Fruit fly (Drosophila melanogaster): ENCODE results near the gene mura.

mura gene

dm6 chr3R:9600558-9600959 lies 49.0 kb upstream of the mura start (continued):
- TF ChIP-seq CG13424 (tag; optimal IDR thresholded peaks at IDR 0.05) (peak; percentile 24), bbx (GFP tag; IDR thresholded peaks at IDR 0.05; ENCODE audit: partially characterized antibody) (no peak), otp (GFP tag; IDR thresholded peaks at IDR 0.05) (no peak), gro (GFP tag; optimal IDR thresholded peaks at IDR 0.05) (no peak), chn (GFP tag; optimal IDR thresholded peaks at IDR 0.05) (no peak), ATbp (GFP tag; optimal IDR thresholded peaks at IDR 0.05) (peak; percentile 67), CG10462 (GFP tag; optimal IDR thresholded peaks at IDR 0.05) (no peak), hkb (optimal IDR thresholded peaks at IDR 0.05) (no peak), hkb (GFP tag; IDR thresholded peaks at IDR 0.05) (peak; percentile 59), slou (GFP tag; optimal IDR thresholded peaks at IDR 0.05) (no peak), sob (GFP tag; IDR thresholded peaks at IDR 0.05) (0 out of 2 replicates have a peak, but pooled peaks have one; percentile 38), B-H2 (GFP tag; optimal IDR thresholded peaks at IDR 0.05) (no peak), phol (tag; optimal IDR thresholded peaks at IDR 0.05) (peak; percentile 29), CG4328 (GFP tag; optimal IDR thresholded peaks at IDR 0.05) (peak; percentile 28), CG10543 (GFP tag; optimal IDR thresholded peaks at IDR 0.05) (peak; percentile 67), Mrtf (GFP tag; IDR thresholded peaks at IDR 0.05) (no peak), ftz-f1 (GFP tag; optimal IDR thresholded peaks at IDR 0.05) (no peak), CG4730 (GFP tag; IDR thresholded peaks at IDR 0.05) (peak; percentile 5; the same call in 1 of the 2 replicates), CG17612 (GFP tag; IDR thresholded peaks at IDR 0.05) (0 out of 2 replicates have a peak, but pooled peaks have one; percentile 12), CoRest (tag; optimal IDR thresholded peaks at IDR 0.05) (peak; percentile 50), cato (GFP tag; optimal IDR thresholded peaks at IDR 0.05; ENCODE audit: borderline replicate concordance) (no peak), CG32772 (GFP tag; IDR thresholded peaks at IDR 0.05) (no peak), fd102C (GFP tag; optimal IDR thresholded peaks at IDR 0.05) (no peak), trh (GFP tag; optimal IDR thresholded peaks at IDR 0.05) (no peak), CG1832 (GFP tag; optimal IDR thresholded peaks at IDR 0.05) (no peak), CG14710 (tag; optimal IDR thresholded peaks at IDR 0.05) (peak; percentile 19), CG11085 (GFP tag; IDR thresholded peaks at IDR 0.05) (0 out of 2 replicates have a peak, but pooled peaks have one; percentile 27), CG7271 (tag; optimal IDR thresholded peaks at IDR 0.05) (no peak), NC2α (GFP tag; optimal IDR thresholded peaks at IDR 0.05) (no peak), dmrt11E (tag; optimal IDR thresholded peaks at IDR 0.05) (peak; percentile 39), CG12769 (tag; optimal IDR thresholded peaks at IDR 0.05) (peak; percentile 29), CG7928 (GFP tag; optimal IDR thresholded peaks at IDR 0.05) (peak; percentile 37), CG2712 (tag; optimal IDR thresholded peaks at IDR 0.05) (peak; percentile 45), Dip2 (GFP tag; IDR thresholded peaks at IDR 0.05) (no peak), eyg (GFP tag; optimal IDR thresholded peaks at IDR 0.05) (no peak), CG32767 (GFP tag; IDR thresholded peaks at IDR 0.05) (no peak), D19A (tag; optimal IDR thresholded peaks at IDR 0.05) (peak; percentile 39), tap (tag; optimal IDR thresholded peaks at IDR 0.05) (peak; percentile 30), grn (GFP tag; optimal IDR thresholded peaks at IDR 0.05) (peak; percentile 85), CG13894 (tag; optimal IDR thresholded peaks at IDR 0.05) (peak; percentile 58), CG11696 (GFP tag; IDR thresholded peaks at IDR 0.05) (no peak), Antp (GFP tag; optimal IDR thresholded peaks at IDR 0.05) (no peak), HLH54F (GFP tag; optimal IDR thresholded peaks at IDR 0.05) (no peak), CG31224 (GFP tag; IDR thresholded peaks at IDR 0.05) (0 out of 2 replicates have a peak, but pooled peaks have one; percentile 43), CG5953 (GFP tag; IDR thresholded peaks at IDR 0.05) (no peak), CG2116 (GFP tag; optimal IDR thresholded peaks at IDR 0.05) (no peak), Hand (GFP tag; optimal IDR thresholded peaks at IDR 0.05) (peak; percentile 57), CG13287 (GFP tag; IDR thresholded peaks at IDR 0.05; ENCODE audit: partially characterized antibody) (no peak), CG4820 (GFP tag; optimal IDR thresholded peaks at IDR 0.05) (no peak), CG13296 (GFP tag; optimal IDR thresholded peaks at IDR 0.05) (peak; percentile 33), fd96Cb (tag; optimal IDR thresholded peaks at IDR 0.05) (no peak)
